Worm (Caenorhabditis elegans) whole organism, dauer: ENCODE data around the gene Y55B1BL.1.

Experiments used
- unc-62 ChIP-seq: sonication (generic microtip); optimal IDR thresholded peaks from 2 replicates; lab custom pipeline; 2017; ENCODE audit warnings: missing biosample characterization, missing genetic modification reagents, missing genetic modification characterization

Gene Y55B1BL.1

ce11 chrIII:402168-402813 lies at the start of gene Y55B1BL.1, which contains the start of gene Y55B1BL.2:
Y55B1BL.1 (plus strand) TSS chrIII:402384.
Y55B1BL.2 (plus strand) TSS chrIII:402763.
- no peak for TF ChIP-seq unc-62 (GFP tag; lab: Kevin White, UChicago)

ce11 chrIII:352992-353391 lies 49.2 kb upstream of the Y55B1BL.1 start:
- no peak for TF ChIP-seq unc-62 (GFP tag; lab: Kevin White, UChicago)

DNA sequence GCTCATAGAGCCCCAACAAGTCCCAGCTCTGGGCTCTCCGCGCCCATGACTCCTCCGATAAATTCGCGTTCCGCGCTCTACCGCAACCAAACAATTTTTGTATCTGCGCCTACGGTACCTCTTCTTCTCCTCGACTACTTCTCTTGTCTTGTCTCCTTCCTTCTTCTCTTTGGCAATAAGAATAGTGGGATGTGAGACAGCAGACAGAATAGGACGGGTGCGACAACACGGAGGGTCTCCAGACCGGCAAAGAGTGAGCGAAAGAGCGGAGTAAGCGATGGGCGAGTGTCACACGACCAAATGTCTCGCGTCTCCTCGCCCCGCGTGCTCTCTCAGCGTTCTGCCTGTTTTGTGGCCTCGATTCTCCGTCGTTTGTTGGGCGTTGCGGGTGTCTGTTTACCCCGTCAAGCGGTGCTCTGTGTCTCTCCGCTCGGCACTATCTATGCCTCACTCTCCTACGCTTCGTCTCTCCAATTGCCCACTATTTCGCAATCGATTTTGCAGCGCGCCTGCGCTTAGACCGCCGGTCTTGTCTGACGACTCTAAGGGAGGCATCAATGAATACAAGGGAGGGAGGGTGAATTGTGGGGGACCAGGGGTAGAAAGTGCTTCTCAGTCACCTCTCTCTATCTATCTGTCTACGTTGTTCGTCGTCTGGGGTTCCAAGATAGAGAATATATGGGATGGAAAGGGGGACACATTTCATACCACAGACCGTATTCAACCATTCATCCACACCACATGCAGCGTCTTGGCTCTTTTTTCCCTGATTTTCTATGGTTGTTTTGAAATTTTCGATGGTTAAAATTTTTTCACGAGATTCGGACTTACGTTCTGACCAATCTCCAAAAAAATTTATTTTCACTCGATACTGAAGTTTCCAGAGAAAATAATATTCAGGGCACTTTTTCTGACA lies 47.4 kb upstream of the Y55B1BL.1 start, which contains the start of gene gei-4:
TSS of gene gei-4 (minus strand) at position 256 of the 916 bp plus-strand sequence.
- no peak for TF ChIP-seq unc-62 (GFP tag; lab: Kevin White, UChicago)

DNA sequence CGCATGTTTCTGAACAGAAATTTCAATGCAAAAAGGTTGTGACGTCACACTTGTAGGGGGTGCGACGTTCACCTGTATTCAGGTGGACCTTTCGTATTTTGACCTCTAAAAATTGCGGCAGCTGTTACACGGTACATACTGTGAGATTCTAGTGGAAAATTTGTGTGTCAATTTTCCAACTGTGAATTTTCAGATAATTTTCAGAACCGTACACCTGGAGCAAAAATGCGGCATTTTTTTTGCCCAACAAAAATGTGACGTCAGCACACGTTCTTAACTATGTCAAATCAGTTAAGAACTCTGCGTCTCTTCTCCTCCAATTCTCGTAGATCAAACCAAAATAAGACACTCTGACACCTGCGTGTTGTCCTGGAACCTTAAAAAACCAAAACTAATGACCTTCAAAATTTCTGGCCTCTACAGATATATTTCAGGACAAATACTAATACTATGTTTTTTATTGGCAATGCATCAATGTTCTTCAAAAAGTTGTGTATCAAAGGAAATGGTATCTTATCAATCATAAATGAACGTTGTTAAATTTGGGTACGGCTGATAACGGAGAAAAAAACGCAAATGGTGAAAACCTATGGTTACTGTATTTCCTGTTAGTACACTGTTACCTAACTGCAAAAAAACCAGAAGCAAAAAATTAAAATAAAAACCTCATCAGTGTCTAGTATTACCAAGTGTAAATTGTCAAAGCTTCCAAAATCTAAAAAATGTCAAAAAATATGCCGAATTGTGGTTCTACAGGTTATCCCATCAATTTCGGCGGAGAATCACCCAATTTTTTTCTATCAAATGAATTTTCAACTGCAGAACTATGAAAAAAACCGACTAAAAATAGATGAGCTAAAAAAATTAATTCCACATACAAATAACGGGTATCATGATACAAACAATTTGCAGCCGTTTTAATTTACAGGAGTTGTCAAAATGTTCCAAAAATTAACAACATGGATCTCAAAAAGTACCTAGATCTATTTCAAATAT lies 45.0 kb upstream of the Y55B1BL.1 start:
- TF ChIP-seq unc-62 (GFP tag; lab: Kevin White, UChicago) = no peak

- no peak for TF ChIP-seq unc-62 (GFP tag; lab: Kevin White, UChicago)
Observed at ce11 chrIII:358106-358505, 44.1 kb upstream of the Y55B1BL.1 start.

DNA sequence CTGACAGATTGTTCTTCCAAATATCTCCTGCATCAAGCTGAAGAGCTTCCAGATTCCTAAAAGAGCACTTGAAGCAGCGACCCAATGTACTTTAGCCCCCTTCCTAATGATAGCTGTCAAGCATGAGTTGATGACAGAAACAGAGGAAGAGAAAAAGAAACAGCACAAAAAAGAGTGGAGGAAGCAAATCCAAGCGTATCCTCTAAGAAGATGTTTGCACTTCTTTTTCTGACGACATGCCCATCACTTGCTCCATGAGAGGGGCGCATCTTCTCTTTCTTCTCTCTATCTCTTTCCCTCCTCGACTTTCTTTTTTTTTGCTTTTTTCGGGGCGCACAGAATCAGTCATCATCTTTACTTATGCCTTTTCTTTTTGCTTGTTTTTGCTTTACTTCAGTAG lies 41.9 kb upstream of the Y55B1BL.1 start:
- TF ChIP-seq unc-62 (GFP tag; lab: Kevin White, UChicago) = no peak

DNA sequence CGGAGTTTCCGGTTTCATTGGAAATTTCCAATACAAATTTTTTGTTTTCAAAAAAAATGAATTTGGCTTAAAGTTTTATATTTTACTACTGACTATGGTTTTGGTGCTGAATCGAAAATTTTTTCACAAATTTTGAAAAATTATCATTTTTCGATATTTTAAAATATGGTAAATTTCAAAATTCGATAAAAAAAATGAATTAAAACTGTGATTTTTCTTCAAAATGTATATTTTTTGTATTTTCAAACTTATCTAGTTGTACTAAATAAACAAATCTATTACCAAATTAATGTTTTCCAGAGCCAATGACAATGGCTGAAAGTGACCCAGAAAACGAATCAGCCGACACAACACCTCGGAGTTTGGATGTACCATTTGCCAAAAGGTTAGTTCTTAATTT lies 36.5 kb upstream of the Y55B1BL.1 start, which contains the start of gene pll-1:
TSS of gene pll-1 (plus strand) at position 301 of the 400 bp plus-strand sequence.
- TF ChIP-seq unc-62 (GFP tag; lab: Kevin White, UChicago) = no peak

ce11 chrIII:381198-381597 lies 21.0 kb upstream of the Y55B1BL.1 start, which contains the start of gene gsto-3:
gsto-3 (minus strand) TSS chrIII:381298.
- no peak for TF ChIP-seq unc-62 (GFP tag; lab: Kevin White, UChicago)

DNA sequence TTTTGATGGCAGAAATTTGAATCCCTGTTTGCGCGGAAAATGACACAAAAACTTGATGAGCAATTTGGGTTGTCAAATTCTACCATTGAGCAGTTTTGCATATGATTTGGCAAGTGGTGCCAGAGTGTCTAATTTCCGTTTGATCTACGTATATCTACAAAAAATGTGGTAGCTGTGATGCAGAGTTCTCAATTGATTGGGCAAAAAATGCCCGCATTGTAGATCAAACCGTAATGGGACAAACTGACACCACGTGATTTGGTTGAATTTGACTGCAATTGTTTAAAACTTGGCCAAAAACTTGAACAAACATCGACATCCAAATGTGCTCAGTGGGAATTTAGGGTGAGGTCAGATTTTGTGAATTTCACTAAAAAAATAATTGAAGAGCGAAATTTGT lies 19.7 kb upstream of the Y55B1BL.1 start, which contains the start of gene K10F12.7:
TSS of gene K10F12.7 (minus strand) at position 101 of the 400 bp plus-strand sequence.
- no peak for TF ChIP-seq unc-62 (GFP tag; lab: Kevin White, UChicago)

DNA sequence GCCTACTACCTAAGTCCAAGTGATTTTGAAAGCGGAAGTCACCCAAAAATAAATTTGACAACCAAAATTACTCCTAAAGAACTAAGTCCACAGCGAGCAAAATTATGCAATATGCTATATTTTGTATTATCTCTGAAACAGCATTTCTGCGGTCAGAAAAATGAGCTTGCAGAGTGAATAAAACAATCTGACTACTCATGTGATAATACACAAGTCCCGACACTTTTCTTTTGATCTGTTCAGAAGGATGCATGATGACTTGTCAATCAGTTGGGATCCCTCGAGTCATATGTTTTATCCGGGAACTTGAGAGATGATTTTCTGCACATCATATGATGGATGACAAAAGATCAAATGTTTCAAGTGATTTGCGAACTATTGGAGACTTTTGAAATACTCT lies 17.1 kb upstream of the Y55B1BL.1 start:
- no peak for TF ChIP-seq unc-62 (GFP tag; lab: Kevin White, UChicago)

DNA sequence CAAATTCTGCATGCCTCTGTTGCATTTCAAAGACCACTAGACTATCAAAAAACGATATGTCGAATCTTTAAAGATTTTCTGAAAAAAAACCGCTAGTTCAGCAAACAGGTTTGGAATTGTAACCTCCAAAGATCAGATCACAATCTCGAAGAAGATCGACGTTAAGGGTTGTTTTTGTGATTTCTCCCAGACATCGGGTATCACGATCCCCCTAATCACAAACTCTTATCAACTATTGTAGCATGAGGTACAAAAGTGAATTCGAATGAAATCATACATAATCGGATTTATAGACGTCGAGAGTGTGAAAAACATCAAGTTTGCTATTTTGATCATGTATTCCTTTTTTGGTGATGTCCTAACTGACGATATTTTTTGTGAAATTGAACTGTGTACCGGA lies 1.3 kb upstream of the Y55B1BL.1 start:
- no peak for TF ChIP-seq unc-62 (GFP tag; lab: Kevin White, UChicago)

DNA sequence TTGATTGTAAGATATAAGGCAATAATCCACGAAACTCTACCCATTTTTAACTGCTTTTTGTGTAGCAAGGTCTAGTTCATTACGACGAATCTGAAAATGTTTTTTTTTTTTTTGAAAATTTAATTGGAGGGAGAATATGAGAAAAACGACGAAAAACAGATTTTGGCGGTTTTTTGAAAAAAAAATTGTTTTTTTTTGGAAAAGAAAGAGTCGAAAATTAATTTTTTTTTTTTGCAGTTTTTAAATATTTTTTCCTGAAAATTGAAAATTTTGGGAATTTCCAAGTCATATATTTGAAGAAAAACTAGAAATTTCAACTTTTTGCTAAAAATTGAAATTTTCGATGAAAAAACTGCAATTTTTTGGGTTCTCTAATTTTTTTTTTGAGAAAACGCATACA lies 16.5 kb downstream of the Y55B1BL.1 start, which contains the start of gene stim-1:
TSS of gene stim-1 (minus strand) at position 101 of the 400 bp plus-strand sequence.
- no peak for TF ChIP-seq unc-62 (GFP tag; lab: Kevin White, UChicago)

ce11 chrIII:422553-422952 lies 20.4 kb downstream of the Y55B1BL.1 start:
- TF ChIP-seq unc-62 (GFP tag; lab: Kevin White, UChicago) = no peak

DNA sequence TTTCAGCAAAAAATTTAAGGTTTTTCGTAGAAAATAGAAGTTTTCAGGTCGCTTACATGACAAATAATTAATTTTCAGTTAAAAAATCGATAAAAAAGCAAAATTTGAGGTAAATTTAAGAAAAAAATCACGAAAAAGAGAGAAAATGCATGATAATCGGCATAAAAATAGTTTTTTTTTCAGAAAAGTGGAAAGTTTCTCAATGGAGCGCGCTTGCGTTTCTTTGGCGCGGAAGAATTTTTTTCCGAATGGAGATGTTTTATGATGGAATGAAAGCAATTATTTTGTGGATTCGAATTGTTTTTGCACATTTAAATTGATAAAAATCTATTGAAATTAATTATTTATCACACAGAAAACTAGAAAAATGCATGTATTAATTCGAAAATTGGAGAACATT lies 21.7 kb downstream of the Y55B1BL.1 start:
- no peak for TF ChIP-seq unc-62 (GFP tag; lab: Kevin White, UChicago)

ce11 chrIII:429038-429437 lies 26.9 kb downstream of the Y55B1BL.1 start, which contains the start of gene cec-8:
cec-8 (plus strand) TSS chrIII:429338.
- TF ChIP-seq unc-62 (GFP tag; lab: Kevin White, UChicago) = no peak
